Fruit fly (Drosophila melanogaster): ENCODE measurements around the gene CG9555.

dm6 chr2L:8956336-8956726 lies 35.2 kb upstream of the CG9555 start:
- TF ChIP-seq Sp1 (GFP tag; optimal IDR thresholded peaks at IDR 0.05) (no peak), br (GFP tag; optimal IDR thresholded peaks at IDR 0.05) (no peak), usp (GFP tag; optimal IDR thresholded peaks at IDR 0.05) (no peak), fru (GFP tag; optimal IDR thresholded peaks at IDR 0.05) (no peak), foxo (GFP tag; optimal IDR thresholded peaks at IDR 0.05) (no peak), OdsH (GFP tag; optimal IDR thresholded peaks at IDR 0.05) (no peak), Jra (GFP tag; optimal IDR thresholded peaks at IDR 0.05) (no peak), woc (GFP tag; optimal IDR thresholded peaks at IDR 0.05) (no peak)
